Worm (Caenorhabditis elegans) whole organism, late embryonic: ENCODE measurements around the gene lmd-4.

Experiments
- F13H6.1 ChIP-seq: sonication (generic microtip); optimal IDR thresholded peaks from 2 replicates; lab custom pipeline; 2016; ENCODE audit warnings: missing genetic modification characterization, missing compliant biosample characterization
- Y22D7AL.16 ChIP-seq: sonication (generic microtip); optimal IDR thresholded peaks from 2 replicates; lab custom pipeline; 2016; ENCODE audit warnings: missing genetic modification characterization, missing compliant biosample characterization
- ama-1 ChIP-seq: fragments of 150-350 bp; optimal IDR thresholded peaks from 2 replicates; lab custom pipeline; 2014
- dmd-4 ChIP-seq: sonication (generic microtip); optimal IDR thresholded peaks from 2 replicates; lab custom pipeline; 2016; ENCODE audit warnings: borderline replicate concordance, missing genetic modification characterization, missing compliant biosample characterization
- syd-9 ChIP-seq: sonication (generic microtip); optimal IDR thresholded peaks from 2 replicates; lab custom pipeline; 2016; ENCODE audit warnings: mild to moderate bottlenecking, missing genetic modification characterization, moderate library complexity, missing compliant biosample characterization

DNA sequence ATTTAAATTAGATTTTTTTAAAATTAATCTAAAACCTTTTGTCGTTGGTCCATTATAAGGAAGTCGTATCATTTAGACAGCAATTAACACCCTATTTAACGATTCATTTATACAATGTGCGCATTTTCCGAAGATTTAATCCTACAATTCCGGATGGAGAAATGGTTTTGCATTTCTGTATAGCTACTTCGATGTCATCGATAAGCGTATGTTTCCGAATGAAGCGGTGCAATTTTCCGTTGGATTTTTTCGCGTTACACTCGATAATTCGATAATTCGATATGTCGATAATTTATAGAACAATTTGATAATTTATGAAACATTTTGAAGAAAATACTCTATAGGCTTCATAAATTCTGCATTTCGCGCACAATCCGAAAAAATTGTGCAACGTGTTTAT, 45.8 kb downstream of the lmd-4 start, which contains the start of gene C13A2.10:
- TF ChIP-seq dmd-4 (tag; lab: Kevin White, UChicago) (no peak), Y22D7AL.16 (tag; lab: Kevin White, UChicago) (no peak), syd-9 (tag; lab: Kevin White, UChicago) (no peak), F13H6.1 (tag; lab: Kevin White, UChicago) (no peak), ama-1 (no peak)
